Fruit fly (Drosophila melanogaster): ENCODE results near the gene IFT57.

The IFT57 gene

DNA sequence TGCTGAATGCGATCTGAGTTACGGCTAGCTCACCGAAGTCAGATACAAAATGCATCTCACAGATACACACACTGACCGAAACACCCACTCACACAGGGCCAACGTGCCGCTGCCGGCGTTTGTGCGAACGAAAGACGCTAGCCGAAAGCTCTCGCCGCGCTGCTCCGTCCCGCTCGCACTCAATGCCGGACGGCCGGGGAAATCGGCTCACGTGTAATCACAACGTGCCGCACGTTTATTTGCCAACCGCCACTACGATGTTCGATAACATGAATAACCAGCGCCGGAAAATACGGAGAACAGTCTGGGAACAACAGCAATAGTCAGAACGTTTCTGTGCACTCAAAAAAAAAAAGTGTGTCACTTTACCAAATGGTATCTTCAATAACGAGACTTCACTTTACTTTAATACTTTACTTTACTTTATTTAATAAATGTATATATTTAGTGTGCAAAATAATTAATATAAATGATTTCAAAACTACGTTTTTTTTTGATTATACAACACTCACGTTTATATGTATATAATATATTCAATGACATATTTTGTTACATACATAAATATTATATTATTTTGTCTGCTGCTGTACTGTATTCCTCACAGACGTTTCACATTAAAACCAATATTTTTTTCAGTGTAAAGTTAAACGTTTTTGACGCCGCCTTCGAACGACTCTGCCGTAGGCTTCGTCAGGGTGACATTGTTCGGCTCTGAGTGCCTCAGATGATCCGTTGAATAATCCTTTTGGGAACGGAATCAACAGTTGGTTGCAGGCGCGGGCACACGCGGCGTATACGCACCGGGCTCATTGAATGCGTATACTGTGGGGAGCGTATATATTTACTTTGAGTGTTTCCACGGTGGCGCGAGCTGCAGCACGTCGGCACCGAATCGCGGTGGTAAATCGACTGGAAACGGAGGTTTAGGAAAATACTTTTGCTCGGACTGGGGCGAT is 23.1 kb upstream of the IFT57 start, which contains the start of gene tim (continued):
- peak; percentile 44 for TF ChIP-seq Meics (GFP tag; optimal IDR thresholded peaks at IDR 0.05)
- 0 out of 3 replicates have a peak, but pooled peaks have one; percentile 7 for TF ChIP-seq Dbx (GFP tag; IDR thresholded peaks at IDR 0.05)
- TF ChIP-seq CG4424 (GFP tag; optimal IDR thresholded peaks at IDR 0.05): peak; percentile 51
- peak; percentile 50 for TF ChIP-seq Blimp-1 (GFP tag; optimal IDR thresholded peaks at IDR 0.05)
- peak; percentile 29 for TF ChIP-seq Med (GFP tag)
- TF ChIP-seq Nf-YA (GFP tag; IDR thresholded peaks at IDR 0.05): 0 out of 2 replicates have a peak, but pooled peaks have one; percentile 15
- 0 out of 3 replicates have a peak, but pooled peaks have one; percentile 8 for TF ChIP-seq zen2 (GFP tag; IDR thresholded peaks at IDR 0.05; ENCODE audit: partially characterized antibody)
- peak; percentile 43; the same call in 1 of the 2 replicates for TF ChIP-seq lmd (GFP tag; IDR thresholded peaks at IDR 0.05)
- TF ChIP-seq CG12659 (GFP tag; optimal IDR thresholded peaks at IDR 0.05): peak; percentile 40
- no peak for TF ChIP-seq YL-1 (GFP tag; optimal IDR thresholded peaks at IDR 0.05)
- peak; percentile 51; the same call in 2 of the 3 replicates for TF ChIP-seq CG17361 (GFP tag; IDR thresholded peaks at IDR 0.05)
- TF ChIP-seq Xrp1 (GFP tag; IDR thresholded peaks at IDR 0.05): 0 out of 2 replicates have a peak, but pooled peaks have one; percentile 16
- TF ChIP-seq CG9437 (GFP tag; optimal IDR thresholded peaks at IDR 0.05): peak; percentile 73
- TF ChIP-seq sob (GFP tag; IDR thresholded peaks at IDR 0.05): peak; percentile 39
- peak; percentile 20 for TF ChIP-seq Hr3 (GFP tag; optimal IDR thresholded peaks at IDR 0.05)
- peak; percentile 67; the same call in 2 of the 3 replicates for TF ChIP-seq ci (GFP tag; IDR thresholded peaks at IDR 0.05)
- TF ChIP-seq CG9876 (GFP tag; optimal IDR thresholded peaks at IDR 0.05): no peak
- TF ChIP-seq gcm (GFP tag; optimal IDR thresholded peaks at IDR 0.05): no peak
- TF ChIP-seq z (GFP tag; IDR thresholded peaks at IDR 0.05): peak; percentile 18; the same call in 1 of the 3 replicates
- no peak for TF ChIP-seq E2f2 (GFP tag; IDR thresholded peaks at IDR 0.05)
- TF ChIP-seq Ets65A (GFP tag): peak; percentile 69
- TF ChIP-seq Chrac-16 (GFP tag; optimal IDR thresholded peaks at IDR 0.05): no peak
- no peak for TF ChIP-seq vnd (GFP tag; IDR thresholded peaks at IDR 0.05; ENCODE audit: partially characterized antibody)
- TF ChIP-seq Oli (tag; optimal IDR thresholded peaks at IDR 0.05): peak; percentile 26
- TF ChIP-seq CG6654 (GFP tag; optimal IDR thresholded peaks at IDR 0.05): no peak
- peak; percentile 46 for TF ChIP-seq vvl (GFP tag; IDR thresholded peaks at IDR 0.05)
- peak; percentile 67; the same call in 1 of the 4 replicates for TF ChIP-seq chinmo (GFP tag; IDR thresholded peaks at IDR 0.05; ENCODE audit: partially characterized antibody)
- no peak for TF ChIP-seq sna (GFP tag; IDR thresholded peaks at IDR 0.05; ENCODE audit: partially characterized antibody)
- TF ChIP-seq CG11504 (tag; optimal IDR thresholded peaks at IDR 0.05): peak; percentile 76
- no peak for TF ChIP-seq CG11560 (tag; IDR thresholded peaks at IDR 0.05)
- TF ChIP-seq bcd (GFP tag; optimal IDR thresholded peaks at IDR 0.05): peak; percentile 42
- peak; percentile 53; the same call in 1 of the 3 replicates for TF ChIP-seq CG34422 (GFP tag; IDR thresholded peaks at IDR 0.05)
- TF ChIP-seq ap (GFP tag; IDR thresholded peaks at IDR 0.05): 0 out of 2 replicates have a peak, but pooled peaks have one; percentile 14
- TF ChIP-seq run (tag; optimal IDR thresholded peaks at IDR 0.05): peak; percentile 5
- peak; percentile 1 for TF ChIP-seq salm (tag; optimal IDR thresholded peaks at IDR 0.05)
- no peak for TF ChIP-seq CG10147 (GFP tag; optimal IDR thresholded peaks at IDR 0.05)
- TF ChIP-seq CG6272 (GFP tag; IDR thresholded peaks at IDR 0.05): no peak
- no peak for TF ChIP-seq C15 (GFP tag; IDR thresholded peaks at IDR 0.05)
- TF ChIP-seq CG42726 (GFP tag; IDR thresholded peaks at IDR 0.05; ENCODE audit: partially characterized antibody): 0 out of 2 replicates have a peak, but pooled peaks have one; percentile 24
- TF ChIP-seq CoRest (tag; optimal IDR thresholded peaks at IDR 0.05): peak; percentile 46
- no peak for TF ChIP-seq dmrt11E (tag; optimal IDR thresholded peaks at IDR 0.05)
- no peak for TF ChIP-seq CG4854 (GFP tag; optimal IDR thresholded peaks at IDR 0.05)
- no peak for TF ChIP-seq ac (GFP tag; optimal IDR thresholded peaks at IDR 0.05)
- TF ChIP-seq CG2875 (GFP tag; optimal IDR thresholded peaks at IDR 0.05): peak; percentile 5
- no peak for TF ChIP-seq CrebB (tag; optimal IDR thresholded peaks at IDR 0.05)
- TF ChIP-seq CG8944 (GFP tag; optimal IDR thresholded peaks at IDR 0.05): no peak
- peak; percentile 5 for TF ChIP-seq tin (GFP tag; optimal IDR thresholded peaks at IDR 0.05)
